Fruit fly (Drosophila melanogaster): ENCODE data around the gene glo.
A peak's percentile ranks its signal among the peaks of the same experiment; 100 is the strongest.

glo gene

DNA sequence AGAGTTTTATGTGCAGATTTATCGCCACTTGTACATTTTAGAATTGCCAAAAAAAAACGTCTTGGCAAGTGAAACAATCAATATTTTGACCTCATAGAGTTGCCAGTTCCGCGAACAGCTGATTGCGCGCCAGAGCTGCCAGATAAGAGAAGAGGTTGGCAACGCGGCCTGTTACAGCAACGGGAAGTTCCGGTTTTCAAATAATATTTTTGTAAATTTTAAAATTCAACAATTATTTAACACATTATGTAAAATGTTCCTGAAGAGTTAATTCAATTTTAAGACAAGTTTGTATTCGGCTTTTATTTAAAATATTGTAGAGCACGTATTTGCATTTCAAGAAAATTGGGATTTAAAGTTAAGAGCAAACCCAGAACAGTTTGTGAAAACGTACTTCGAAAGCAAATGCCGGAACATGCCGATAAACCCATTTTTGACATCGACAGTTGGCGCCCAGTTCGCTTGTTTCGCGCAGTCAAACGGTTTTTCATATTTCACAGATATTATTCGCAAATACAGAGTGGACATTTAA is 32.5 kb downstream of the glo start, which contains the start of the genes prd1 and HisCl1 (continued):
- TF ChIP-seq NfI (GFP tag; optimal IDR thresholded peaks at IDR 0.05) (peak; percentile 81), Bteb2 (GFP tag; optimal IDR thresholded peaks at IDR 0.05) (peak; percentile 42), CG7839 (tag; optimal IDR thresholded peaks at IDR 0.05) (peak; percentile 84), Opbp (GFP tag; IDR thresholded peaks at IDR 0.05; ENCODE audit: partially characterized antibody) (no peak), CG10959 (GFP tag; IDR thresholded peaks at IDR 0.05) (0 out of 2 replicates have a peak, but pooled peaks have one; percentile 10), ci (GFP tag; IDR thresholded peaks at IDR 0.05) (peak; percentile 46; the same call in 1 of the 3 replicates), CG30020 (tag; optimal IDR thresholded peaks at IDR 0.05) (no peak), dm (GFP tag; optimal IDR thresholded peaks at IDR 0.05) (peak; percentile 36), lbe (GFP tag; optimal IDR thresholded peaks at IDR 0.05) (no peak), Usf (GFP tag; optimal IDR thresholded peaks at IDR 0.05) (peak; percentile 57), CG2678 (tag; optimal IDR thresholded peaks at IDR 0.05) (no peak), Dek (tag; optimal IDR thresholded peaks at IDR 0.05) (peak; percentile 69), H2.0 (GFP tag; IDR thresholded peaks at IDR 0.05) (no peak), slou (GFP tag; optimal IDR thresholded peaks at IDR 0.05) (peak; percentile 32), chm (GFP tag; IDR thresholded peaks at IDR 0.05) (no peak), caup (GFP tag; optimal IDR thresholded peaks at IDR 0.05; ENCODE audit: severe bottlenecking) (no peak), lola (GFP tag; optimal IDR thresholded peaks at IDR 0.05) (peak in 1 of 3 experiments; percentile 59), Dbx (GFP tag; IDR thresholded peaks at IDR 0.05) (peak; percentile 66), dati (GFP tag; IDR thresholded peaks at IDR 0.05) (no peak), CG43689 (GFP tag; IDR thresholded peaks at IDR 0.05) (no peak), dan (GFP tag; IDR thresholded peaks at IDR 0.05) (no peak), CG8478 (optimal IDR thresholded peaks at IDR 0.05) (no peak), crc (GFP tag; optimal IDR thresholded peaks at IDR 0.05) (no peak), maf-S (GFP tag; optimal IDR thresholded peaks at IDR 0.05) (peak; percentile 42), ab (GFP tag; optimal IDR thresholded peaks at IDR 0.05) (no peak), Ets65A (GFP tag) (peak; percentile 98), chn (GFP tag; optimal IDR thresholded peaks at IDR 0.05) (peak; percentile 24), z (GFP tag; IDR thresholded peaks at IDR 0.05) (no peak), onecut (GFP tag; IDR thresholded peaks at IDR 0.05) (peak; percentile 99), CG6813 (GFP tag; optimal IDR thresholded peaks at IDR 0.05) (peak; percentile 52), Hmx (GFP tag; optimal IDR thresholded peaks at IDR 0.05) (peak; percentile 30), kah (GFP tag; optimal IDR thresholded peaks at IDR 0.05) (peak; percentile 24), Lhr (GFP tag; optimal IDR thresholded peaks at IDR 0.05) (peak; percentile 39), h (optimal IDR thresholded peaks at IDR 0.05) (no peak), Eip74EF (GFP tag; optimal IDR thresholded peaks at IDR 0.05) (no peak), Aef1 (GFP tag; IDR thresholded peaks at IDR 0.05) (peak; percentile 63), CG9932 (GFP tag; IDR thresholded peaks at IDR 0.05) (peak; percentile 82), Poxn (GFP tag; IDR thresholded peaks at IDR 0.05) (no peak), CG11398 (GFP tag; optimal IDR thresholded peaks at IDR 0.05) (no peak), gem (tag; optimal IDR thresholded peaks at IDR 0.05) (no peak), Med (GFP tag) (peak; percentile 93), CG7786 (GFP tag; optimal IDR thresholded peaks at IDR 0.05) (peak; percentile 60), CG2129 (GFP tag; IDR thresholded peaks at IDR 0.05; ENCODE audit: partially characterized antibody) (no peak), chif (GFP tag; optimal IDR thresholded peaks at IDR 0.05) (peak; percentile 46 to 64), CG17568 (GFP tag; optimal IDR thresholded peaks at IDR 0.05) (no peak), TFAM (GFP tag; optimal IDR thresholded peaks at IDR 0.05) (no peak), scrt (GFP tag; optimal IDR thresholded peaks at IDR 0.05) (peak; percentile 52), Chrac-16 (GFP tag; optimal IDR thresholded peaks at IDR 0.05) (peak; percentile 61), sob (GFP tag; IDR thresholded peaks at IDR 0.05) (peak; percentile 76), CG3838 (GFP tag; optimal IDR thresholded peaks at IDR 0.05) (no peak), Doc2 (GFP tag; IDR thresholded peaks at IDR 0.05) (no peak), zfh2 (GFP tag; optimal IDR thresholded peaks at IDR 0.05) (peak; percentile 70)
